Worm (Caenorhabditis elegans) whole organism, L3 larva: ENCODE data around the gene ver-3.

Experiments
- R02D3.7 ChIP-seq: fragments of 150-350 bp; optimal IDR thresholded peaks from 2 replicates; lab custom pipeline; 2014; ENCODE audit warnings: missing biosample characterization, missing genetic modification characterization
- ZK546.5 ChIP-seq: sonication (generic microtip); optimal IDR thresholded peaks from 2 replicates; lab custom pipeline; 2017; ENCODE audit warnings: missing biosample characterization, missing genetic modification characterization
- ama-1 ChIP-seq: fragments of 150-350 bp; optimal IDR thresholded peaks from 2 replicates; lab custom pipeline; 2018
- ceh-28 ChIP-seq: fragments of 150-350 bp; optimal IDR thresholded peaks from 2 replicates; lab custom pipeline; 2014; ENCODE audit warnings: missing biosample characterization, missing genetic modification reagents, missing genetic modification characterization
- ceh-9 ChIP-seq: sonication (generic microtip); optimal IDR thresholded peaks from 2 replicates; lab custom pipeline; 2018; ENCODE audit warnings: missing biosample characterization, missing genetic modification characterization
- daf-12 ChIP-seq: fragments of 150-350 bp; optimal IDR thresholded peaks from 2 replicates; lab custom pipeline; 2014; ENCODE audit warnings: missing biosample characterization, missing genetic modification reagents, missing genetic modification characterization
- egl-27 ChIP-seq: sonication (generic microtip); optimal IDR thresholded peaks from 4 replicates; lab custom pipeline; 2017; ENCODE audit warnings: missing biosample characterization, missing genetic modification reagents, missing genetic modification characterization
- elt-2 ChIP-seq: sonication (generic microtip); optimal IDR thresholded peaks from 2 replicates; lab custom pipeline; 2016; ENCODE audit warnings: missing genetic modification reagents, mild to moderate bottlenecking, missing genetic modification characterization, missing compliant biosample characterization
- elt-3 ChIP-seq, 3 experiments: fragments of 150-350 bp in 1 of 3; sonication (generic microtip) in 2 of 3; optimal IDR thresholded peaks; 2 replicates in 2 of 3; 4 replicates in 1 of 3; lab custom pipeline; 2014 to 2017; ENCODE audit warnings: missing biosample characterization in 3 of 3, missing genetic modification characterization in 3 of 3
- fkh-10 ChIP-seq: sonication (generic microtip); optimal IDR thresholded peaks from 2 replicates; lab custom pipeline; 2017; ENCODE audit warnings: missing biosample characterization, missing genetic modification reagents, missing genetic modification characterization
- fkh-2 ChIP-seq: fragments of 150-350 bp; optimal IDR thresholded peaks from 2 replicates; lab custom pipeline; 2014; ENCODE audit warnings: missing biosample characterization, missing genetic modification reagents, missing genetic modification characterization
- hmg-11 ChIP-seq: sonication (generic microtip); optimal IDR thresholded peaks from 2 replicates; lab custom pipeline; 2016; ENCODE audit warnings: missing genetic modification characterization, missing compliant biosample characterization
- jun-1 ChIP-seq: fragments of 150-350 bp; optimal IDR thresholded peaks from 2 replicates; lab custom pipeline; 2014; ENCODE audit warnings: missing biosample characterization, missing genetic modification reagents, missing genetic modification characterization
- lin-15B ChIP-seq: fragments of 150-350 bp; optimal IDR thresholded peaks from 2 replicates; lab custom pipeline; 2014; ENCODE audit warnings: missing biosample characterization, missing genetic modification characterization
- lin-39 ChIP-seq: fragments of 150-350 bp; optimal IDR thresholded peaks from 2 replicates; lab custom pipeline; 2018; ENCODE audit warnings: missing biosample characterization, missing genetic modification reagents, missing genetic modification characterization
- lsy-12 ChIP-seq: sonication (generic microtip); optimal IDR thresholded peaks from 2 replicates; lab custom pipeline; 2016; ENCODE audit warnings: mild to moderate bottlenecking, missing genetic modification characterization, missing compliant biosample characterization
- mml-1 ChIP-seq: fragments of 150-350 bp; sonication (generic microtip); optimal IDR thresholded peaks from 3 replicates; lab custom pipeline; 2014; ENCODE audit warnings: missing biosample characterization, missing genetic modification characterization
- nfya-1 ChIP-seq: sonication (generic microtip); optimal IDR thresholded peaks from 2 replicates; lab custom pipeline; 2017; ENCODE audit warnings: missing genetic modification characterization, mild to moderate bottlenecking, missing compliant biosample characterization, antibody characterized with exemption, moderate library complexity; ENCODE audit not compliant: insufficient read depth
- nhr-11 ChIP-seq: fragments of 150-350 bp; optimal IDR thresholded peaks from 2 replicates; lab custom pipeline; 2014; ENCODE audit warnings: missing biosample characterization, missing genetic modification characterization
- nhr-12 ChIP-seq: fragments of 150-350 bp; optimal IDR thresholded peaks from 2 replicates; lab custom pipeline; 2014; ENCODE audit warnings: missing biosample characterization, missing genetic modification characterization
- nhr-23 ChIP-seq: fragments of 150-350 bp; optimal IDR thresholded peaks from 2 replicates; lab custom pipeline; 2014; ENCODE audit warnings: missing biosample characterization, missing genetic modification reagents, missing genetic modification characterization
- nhr-25 ChIP-seq: sonication (generic microtip); optimal IDR thresholded peaks from 2 replicates; lab custom pipeline; 2017; ENCODE audit warnings: missing biosample characterization, missing genetic modification characterization
- nhr-28 ChIP-seq: fragments of 150-350 bp; optimal IDR thresholded peaks from 2 replicates; lab custom pipeline; 2014; ENCODE audit warnings: missing biosample characterization, missing genetic modification characterization
- nhr-43 ChIP-seq: sonication (generic microtip); optimal IDR thresholded peaks from 2 replicates; lab custom pipeline; 2016; ENCODE audit warnings: mild to moderate bottlenecking, missing genetic modification characterization, missing compliant biosample characterization; ENCODE audit not compliant: poor library complexity, severe bottlenecking
- nhr-67 ChIP-seq: fragments of 150-350 bp; optimal IDR thresholded peaks from 2 replicates; lab custom pipeline; 2014; ENCODE audit warnings: missing biosample characterization, missing genetic modification characterization
- nhr-76 ChIP-seq: fragments of 150-350 bp; sonication (generic microtip); optimal IDR thresholded peaks from 5 replicates; lab custom pipeline; 2014; ENCODE audit warnings: missing biosample characterization, missing genetic modification characterization
- nhr-77 ChIP-seq: fragments of 150-350 bp; optimal IDR thresholded peaks from 2 replicates; lab custom pipeline; 2014; ENCODE audit warnings: missing biosample characterization, missing genetic modification characterization
- pqm-1 ChIP-seq: fragments of 150-350 bp; optimal IDR thresholded peaks from 2 replicates; lab custom pipeline; 2017; ENCODE audit warnings: missing biosample characterization, missing genetic modification characterization, inconsistent platforms
- skn-1 ChIP-seq: fragments of 150-350 bp; optimal IDR thresholded peaks from 2 replicates; lab custom pipeline; 2014; ENCODE audit warnings: missing biosample characterization, missing genetic modification characterization
- unc-39 ChIP-seq: sonication (generic microtip); optimal IDR thresholded peaks from 4 replicates; lab custom pipeline; 2017; ENCODE audit warnings: missing biosample characterization, missing genetic modification characterization
- unc-62 ChIP-seq: fragments of 150-350 bp; sonication (generic microtip); optimal IDR thresholded peaks from 4 replicates; lab custom pipeline; 2014; ENCODE audit warnings: missing biosample characterization, missing genetic modification reagents, missing genetic modification characterization
- ztf-11 ChIP-seq: fragments of 150-350 bp; optimal IDR thresholded peaks from 2 replicates; lab custom pipeline; 2014; ENCODE audit warnings: missing biosample characterization, missing genetic modification characterization
- ztf-4 ChIP-seq: fragments of 150-350 bp; optimal IDR thresholded peaks from 2 replicates; lab custom pipeline; 2014; ENCODE audit warnings: missing biosample characterization, missing genetic modification characterization

Gene ver-3

ce11 chrX:11010565-11010964, 18.3 kb downstream of the ver-3 start, which contains the start of gene F58A3.4:
Gene F58A3.4 (minus strand): TSS chrX:11010665.
- TF ChIP-seq unc-62 = no peak
- TF ChIP-seq fkh-2 (tag; lab: Kevin White, UChicago) = no peak
- TF ChIP-seq nhr-28 (tag; lab: Kevin White, UChicago) = no peak
- TF ChIP-seq ama-1 (lab: Kevin White, UChicago) = no peak
- TF ChIP-seq ZK546.5 (tag; lab: Kevin White, UChicago) = no peak
- no peak for TF ChIP-seq unc-39 (tag; lab: Kevin White, UChicago)
- TF ChIP-seq nhr-67 (tag; lab: Kevin White, UChicago) = no peak
- TF ChIP-seq lin-15B (tag; lab: Kevin White, UChicago) = no peak
- no peak for TF ChIP-seq fkh-10 (GFP tag; lab: Kevin White, UChicago)
- no peak for TF ChIP-seq R02D3.7 (tag; lab: Kevin White, UChicago)
- no peak for TF ChIP-seq jun-1
- TF ChIP-seq nhr-11 = no peak
- no peak for TF ChIP-seq ztf-4
- no peak for TF ChIP-seq ceh-9
- no peak for TF ChIP-seq pqm-1 (tag; lab: Kevin White, UChicago)
- no peak for TF ChIP-seq nhr-77 (tag; lab: Kevin White, UChicago)
- TF ChIP-seq, all 47 proteins: peak for 0

- TF ChIP-seq unc-39 (tag; lab: Kevin White, UChicago) = no peak
- TF ChIP-seq nhr-12 (tag; lab: Kevin White, UChicago) = no peak
These were observed 20.1 kb downstream of the ver-3 start, which contains the start of gene F58A3.3 for ce11 chrX:11012337-11012736. Gene F58A3.3 (plus strand): TSS chrX:11012637.

ce11 chrX:11014394-11015280, 22.4 kb downstream of the ver-3 start:
- TF ChIP-seq nhr-23 (tag; lab: Kevin White, UChicago) (peak; percentile 48), egl-27 (tag; lab: Kevin White, UChicago) (no peak), ama-1 (lab: Kevin White, UChicago) (no peak), elt-3 (tag; optimal IDR thresholded peaks at IDR 0.05; lab: Kevin White, UChicago) (peak in 1 of 3 experiments; percentile 50), fkh-10 (GFP tag; lab: Kevin White, UChicago) (no peak), ceh-28 (peak; percentile 25), ztf-11 (tag; lab: Kevin White, UChicago) (no peak), nhr-25 (tag; lab: Kevin White, UChicago) (peak; percentile 28), nhr-43 (tag; lab: Kevin White, UChicago) (peak; percentile 37), fkh-2 (tag; lab: Kevin White, UChicago) (no peak)

ce11 chrX:11016100-11016499, 23.8 kb downstream of the ver-3 start, which contains the start of gene egl-15:
Gene egl-15 (plus strand): TSS chrX:11016400.
- TF ChIP-seq nhr-76 = no peak
- no peak for TF ChIP-seq nhr-43 (tag; lab: Kevin White, UChicago)
- TF ChIP-seq nhr-67 (tag; lab: Kevin White, UChicago) = no peak
- TF ChIP-seq lsy-12 (tag; lab: Kevin White, UChicago) = no peak
- no peak for TF ChIP-seq mml-1 (tag; lab: Kevin White, UChicago)
- TF ChIP-seq nhr-77 (tag; lab: Kevin White, UChicago) = no peak
- TF ChIP-seq pqm-1 (tag; lab: Kevin White, UChicago) = no peak
- TF ChIP-seq nhr-12 (tag; lab: Kevin White, UChicago) = no peak
- TF ChIP-seq hmg-11 (tag; lab: Kevin White, UChicago) = no peak
- TF ChIP-seq skn-1 (tag; lab: Kevin White, UChicago) = no peak
- no peak for TF ChIP-seq nhr-25 (tag; lab: Kevin White, UChicago)
- TF ChIP-seq nfya-1 = no peak
- no peak for TF ChIP-seq ZK546.5 (tag; lab: Kevin White, UChicago)
- TF ChIP-seq daf-12 (tag; lab: Kevin White, UChicago) = no peak
- no peak for TF ChIP-seq fkh-10 (GFP tag; lab: Kevin White, UChicago)
- TF ChIP-seq unc-39 (tag; lab: Kevin White, UChicago) = no peak
- no peak for TF ChIP-seq fkh-2 (tag; lab: Kevin White, UChicago)
- TF ChIP-seq elt-2 (tag; lab: Kevin White, UChicago) = no peak
- TF ChIP-seq lin-39 (tag; lab: Kevin White, UChicago) = no peak
